Worm (Caenorhabditis elegans) whole organism, L1 larva: ENCODE data around the gene inx-8.

Experiments used
- grh-1 ChIP-seq: fragments of 200-800 bp; sonication (Bioruptor generic); IDR thresholded peaks from 2 replicates; pipeline ENCODE4 v1.3.6; 2022; ENCODE audit warnings: missing genetic modification reagents, missing genetic modification characterization, missing compliant biosample characterization
- unc-86 ChIP-seq: sonication (generic microtip); optimal IDR thresholded peaks from 2 replicates; lab custom pipeline; 2016; ENCODE audit warnings: missing genetic modification characterization, missing compliant biosample characterization

DNA sequence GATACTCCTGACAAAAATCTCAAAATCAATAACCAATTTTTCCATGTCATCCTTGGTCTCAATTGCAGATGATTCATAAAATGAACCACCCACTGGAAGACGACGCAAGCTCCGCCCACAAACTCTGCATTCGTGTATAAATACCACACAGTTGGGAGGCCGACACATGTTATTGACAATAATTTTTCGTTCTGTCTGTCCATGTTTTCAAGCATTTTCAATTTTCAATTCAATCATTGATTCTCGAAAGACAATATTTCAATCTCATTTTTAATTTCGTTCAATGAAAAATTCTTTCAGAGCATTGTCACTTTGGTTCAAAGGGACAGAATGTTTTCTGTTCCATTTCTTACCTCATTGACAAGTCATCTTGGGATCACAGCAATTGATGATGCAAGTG, 2.4 kb downstream of the inx-8 start, which contains the start of gene inx-9:
- no peak for TF ChIP-seq unc-86 (tag; lab: Kevin White, UChicago)
- TF ChIP-seq grh-1 = no peak
